Worm (Caenorhabditis elegans) whole organism, young adult: ENCODE data around the gene C18G1.6.

ENCODE experiments used
- B0261.1 ChIP-seq: sonication (generic microtip); optimal IDR thresholded peaks from 2 replicates; lab custom pipeline; 2016; ENCODE audit warnings: mild to moderate bottlenecking, missing genetic modification characterization, moderate library complexity, missing compliant biosample characterization
- B0336.3 ChIP-seq: fragments of 200-800 bp; sonication (Bioruptor generic); IDR thresholded peaks from 2 replicates; pipeline ENCODE4 v1.3.6; 2022; ENCODE audit warnings: missing genetic modification characterization, missing compliant biosample characterization
- C06A6.2 ChIP-seq: fragments of 200-800 bp; sonication (Bioruptor generic); conservative IDR thresholded peaks from 2 replicates; pipeline ENCODE4 v1.3.6; 2022; ENCODE audit warnings: missing genetic modification characterization, missing compliant biosample characterization
- D2030.7 ChIP-seq: fragments of 200-800 bp; sonication (Bioruptor generic); IDR thresholded peaks from 2 replicates; pipeline ENCODE4 v1.3.6; 2022; ENCODE audit warnings: missing genetic modification reagents, missing genetic modification characterization, missing compliant biosample characterization
- F39B2.1 ChIP-seq: fragments of 200-800 bp; sonication (Bioruptor generic); IDR thresholded peaks from 2 replicates; pipeline ENCODE4 v1.3.6; 2022; ENCODE audit warnings: missing genetic modification reagents, missing genetic modification characterization, missing compliant biosample characterization
- F49E8.2 ChIP-seq: sonication (generic microtip); optimal IDR thresholded peaks from 3 replicates; lab custom pipeline; 2017; ENCODE audit warnings: missing genetic modification characterization, mild to moderate bottlenecking, missing compliant biosample characterization, antibody characterized with exemption, moderate library complexity; ENCODE audit not compliant: insufficient read depth
- F55B11.4 ChIP-seq: sonication (generic microtip); optimal IDR thresholded peaks from 2 replicates; lab custom pipeline; 2016; ENCODE audit warnings: missing compliant biosample characterization, missing genetic modification characterization, borderline replicate concordance; ENCODE audit not compliant: insufficient read depth
- F57A8.1 ChIP-seq: fragments of 200-800 bp; sonication (Bioruptor generic); optimal IDR thresholded peaks from 2 replicates; lab custom pipeline; 2018; ENCODE audit warnings: mild to moderate bottlenecking, missing genetic modification characterization, moderate library complexity, missing compliant biosample characterization
- T26A5.8 ChIP-seq: sonication (generic microtip); optimal IDR thresholded peaks from 2 replicates; lab custom pipeline; 2016; ENCODE audit warnings: missing genetic modification characterization, missing compliant biosample characterization
- Y53F4B.3 ChIP-seq: fragments of 200-800 bp; sonication (Bioruptor generic); IDR thresholded peaks from 2 replicates; pipeline ENCODE4 v1.3.6; 2022; ENCODE audit warnings: missing genetic modification reagents, missing genetic modification characterization, missing compliant biosample characterization
- Y67H2A.10 ChIP-seq: fragments of 200-800 bp; sonication (Bioruptor generic); conservative IDR thresholded peaks from 2 replicates; pipeline ENCODE4 v1.3.6; 2022; ENCODE audit warnings: missing genetic modification reagents, missing genetic modification characterization, missing compliant biosample characterization
- Y95B8A.8 ChIP-seq: fragments of 200-800 bp; sonication (Bioruptor generic); IDR thresholded peaks from 2 replicates; pipeline ENCODE4 v1.3.6; 2022; ENCODE audit warnings: missing genetic modification reagents, missing genetic modification characterization, missing compliant biosample characterization
- ZK185.1 ChIP-seq: sonication (generic microtip); optimal IDR thresholded peaks from 2 replicates; lab custom pipeline; 2016; ENCODE audit warnings: mild to moderate bottlenecking, missing genetic modification characterization, missing compliant biosample characterization; ENCODE audit not compliant: poor library complexity, severe bottlenecking
- akir-1 ChIP-seq: fragments of 200-800 bp; sonication (Bioruptor generic); optimal IDR thresholded peaks from 2 replicates; lab custom pipeline; 2018; ENCODE audit warnings: mild to moderate bottlenecking, missing genetic modification characterization, moderate library complexity, missing compliant biosample characterization
- ama-1 ChIP-seq, 3 experiments: fragments of 150-350 bp in 1 of 3; sonication (generic microtip) in 2 of 3; optimal IDR thresholded peaks; 2 replicates each; lab custom pipeline; 2014 to 2018; ENCODE audit warnings: missing biosample characterization in 2 of 3, missing genetic modification characterization in 2 of 3, missing genetic modification reagents in 2 of 3
- attf-5 ChIP-seq: fragments of 200-800 bp; sonication (Bioruptor generic); optimal IDR thresholded peaks from 2 replicates; lab custom pipeline; 2018; ENCODE audit warnings: mild to moderate bottlenecking, missing genetic modification characterization, missing compliant biosample characterization
- attf-6 ChIP-seq: fragments of 200-800 bp; sonication (Bioruptor generic); IDR thresholded peaks from 2 replicates; pipeline ENCODE4 v1.3.6; 2022; ENCODE audit warnings: missing genetic modification reagents, missing genetic modification characterization, missing compliant biosample characterization
- bed-2 ChIP-seq: fragments of 200-800 bp; sonication (Bioruptor generic); IDR thresholded peaks from 2 replicates; pipeline ENCODE4 v1.3.6; 2022; ENCODE audit warnings: missing genetic modification reagents, missing genetic modification characterization, missing compliant biosample characterization
- cebp-2 ChIP-seq: fragments of 200-800 bp; sonication (Bioruptor generic); IDR thresholded peaks from 2 replicates; pipeline ENCODE4 v1.3.6; 2022; ENCODE audit warnings: missing genetic modification characterization, missing compliant biosample characterization
- ceh-27 ChIP-seq: fragments of 200-800 bp; sonication (Bioruptor generic); optimal IDR thresholded peaks from 2 replicates; lab custom pipeline; 2018; ENCODE audit warnings: mild to moderate bottlenecking, missing genetic modification characterization, moderate library complexity, missing compliant biosample characterization
- ceh-91 ChIP-seq: fragments of 200-800 bp; sonication (Bioruptor generic); IDR thresholded peaks from 2 replicates; pipeline ENCODE4 v1.3.6; 2022; ENCODE audit warnings: missing genetic modification reagents, missing genetic modification characterization, missing compliant biosample characterization
- chd-7 ChIP-seq: sonication (generic microtip); optimal IDR thresholded peaks from 2 replicates; lab custom pipeline; 2016; ENCODE audit warnings: mild to moderate bottlenecking, missing genetic modification characterization, moderate library complexity, missing compliant biosample characterization
- dpl-1 ChIP-seq: fragments of 150-350 bp; optimal IDR thresholded peaks from 2 replicates; lab custom pipeline; 2014; ENCODE audit warnings: missing biosample characterization, missing genetic modification reagents, missing genetic modification characterization
- egrh-3 ChIP-seq: fragments of 200-800 bp; sonication (Bioruptor generic); IDR thresholded peaks from 2 replicates; pipeline ENCODE4 v1.3.6; 2022; ENCODE audit warnings: missing genetic modification reagents, missing genetic modification characterization, missing compliant biosample characterization
- ets-4 ChIP-seq: fragments of 200-800 bp; sonication (Bioruptor generic); optimal IDR thresholded peaks from 2 replicates; lab custom pipeline; 2018; ENCODE audit warnings: mild to moderate bottlenecking, missing genetic modification characterization, missing compliant biosample characterization
- hlh-26 ChIP-seq: fragments of 200-800 bp; sonication (Bioruptor generic); conservative IDR thresholded peaks from 2 replicates; pipeline ENCODE4 v1.3.6; 2022; ENCODE audit warnings: missing genetic modification reagents, missing genetic modification characterization, missing compliant biosample characterization
- hmg-20 ChIP-seq: fragments of 200-800 bp; sonication (Bioruptor generic); IDR thresholded peaks from 2 replicates; pipeline ENCODE4 v1.3.6; 2022; ENCODE audit warnings: missing genetic modification reagents, missing genetic modification characterization, missing compliant biosample characterization
- hrde-1 ChIP-seq: sonication (generic microtip); optimal IDR thresholded peaks from 2 replicates; lab custom pipeline; 2016; ENCODE audit warnings: missing genetic modification characterization, mild to moderate bottlenecking, missing compliant biosample characterization, moderate library complexity, missing genotype, missing genetic modification reagents, borderline replicate concordance
- hsf-1 ChIP-seq: fragments of 200-800 bp; sonication (Bioruptor generic); IDR thresholded peaks from 2 replicates; pipeline ENCODE4 v1.3.6; 2022; ENCODE audit warnings: missing genetic modification reagents, missing genetic modification characterization, missing compliant biosample characterization
- lin-35 ChIP-seq, 3 experiments: fragments of 150-350 bp in 2 of 3; sonication (generic microtip) in 1 of 3; optimal IDR thresholded peaks; 2 replicates each; lab custom pipeline; 2014 to 2018; ENCODE audit warnings: missing biosample characterization in 3 of 3, missing genetic modification characterization in 3 of 3, missing genetic modification reagents in 3 of 3
- lir-1 ChIP-seq: fragments of 200-800 bp; sonication (Bioruptor generic); conservative IDR thresholded peaks from 2 replicates; pipeline ENCODE4 v1.3.6; 2022; ENCODE audit warnings: missing genetic modification reagents, missing genetic modification characterization, missing compliant biosample characterization
- lsl-1 ChIP-seq: fragments of 200-800 bp; sonication (Bioruptor generic); optimal IDR thresholded peaks from 2 replicates; lab custom pipeline; 2018; ENCODE audit warnings: mild to moderate bottlenecking, missing genetic modification characterization, moderate library complexity, missing compliant biosample characterization
- lsy-27 ChIP-seq: sonication (generic microtip); optimal IDR thresholded peaks from 2 replicates; lab custom pipeline; 2017; ENCODE audit warnings: missing genetic modification characterization, mild to moderate bottlenecking, missing compliant biosample characterization, antibody characterized with exemption, missing genotype, borderline replicate concordance; ENCODE audit not compliant: insufficient read depth
- madf-8 ChIP-seq: fragments of 200-800 bp; sonication (Bioruptor generic); conservative IDR thresholded peaks from 2 replicates; pipeline ENCODE4 v1.3.6; 2022; ENCODE audit warnings: missing genetic modification reagents, missing genetic modification characterization, missing compliant biosample characterization
- nfya-2 ChIP-seq: fragments of 200-800 bp; sonication (Bioruptor generic); IDR thresholded peaks from 2 replicates; pipeline ENCODE4 v1.3.6; 2022; ENCODE audit warnings: missing genetic modification reagents, missing genetic modification characterization, missing compliant biosample characterization
- pbrm-1 ChIP-seq: fragments of 200-800 bp; sonication (Bioruptor generic); IDR thresholded peaks from 2 replicates; pipeline ENCODE4 v1.3.6; 2022; ENCODE audit warnings: missing genetic modification reagents, missing genetic modification characterization, missing compliant biosample characterization
- pha-4 ChIP-seq: fragments of 150-350 bp; sonication (generic microtip); optimal IDR thresholded peaks from 2 replicates; lab custom pipeline; 2014; ENCODE audit warnings: missing biosample characterization, missing genetic modification reagents, missing genetic modification characterization
- rcor-1 ChIP-seq: fragments of 200-800 bp; sonication (Bioruptor generic); IDR thresholded peaks from 2 replicates; pipeline ENCODE4 v1.3.6; 2022; ENCODE audit warnings: missing genetic modification reagents, missing genetic modification characterization, missing compliant biosample characterization
- rec-8 ChIP-seq, 2 experiments: sonication (generic microtip); optimal IDR thresholded peaks; 2 replicates each; lab custom pipeline; 2016; ENCODE audit warnings: mild to moderate bottlenecking in 2 of 2, missing genetic modification characterization in 2 of 2, missing genetic modification reagents in 2 of 2, missing genotype in 2 of 2, missing biosample characterization in 1 of 2, missing compliant biosample characterization in 1 of 2, moderate library complexity in 1 of 2
- snpc-4 ChIP-seq, 5 experiments: fragments of 150-350 bp in 1 of 5; sonication (generic microtip) in 4 of 5; optimal IDR thresholded peaks; 2 replicates each; lab custom pipeline; 2014 to 2018; ENCODE audit warnings: missing genetic modification characterization in 5 of 5, missing biosample characterization in 3 of 5, antibody characterized with exemption in 2 of 5, mild to moderate bottlenecking in 2 of 5, missing compliant biosample characterization in 2 of 5, missing genotype in 2 of 5, moderate library complexity in 2 of 5, missing genetic modification reagents in 1 of 5
- somi-1 ChIP-seq: fragments of 200-800 bp; sonication (Bioruptor generic); optimal IDR thresholded peaks from 2 replicates; lab custom pipeline; 2018; ENCODE audit warnings: mild to moderate bottlenecking, missing genetic modification characterization, missing compliant biosample characterization
- tbp1 ChIP-seq: fragments of 200-800 bp; sonication (Bioruptor generic); optimal IDR thresholded peaks from 2 replicates; lab custom pipeline; 2018; ENCODE audit warnings: mild to moderate bottlenecking, missing genetic modification characterization, missing compliant biosample characterization
- zim-3 ChIP-seq: sonication (generic microtip); optimal IDR thresholded peaks from 2 replicates; lab custom pipeline; 2017; ENCODE audit warnings: mild to moderate bottlenecking, missing genetic modification characterization, moderate library complexity, missing compliant biosample characterization
- ztf-22 ChIP-seq: fragments of 200-800 bp; sonication (Bioruptor generic); optimal IDR thresholded peaks from 2 replicates; lab custom pipeline; 2018; ENCODE audit warnings: mild to moderate bottlenecking, missing genetic modification characterization, moderate library complexity, missing compliant biosample characterization
- ztf-25 ChIP-seq: fragments of 200-800 bp; sonication (Bioruptor generic); IDR thresholded peaks from 2 replicates; pipeline ENCODE4 v1.3.6; 2022; ENCODE audit warnings: missing genetic modification reagents, missing genetic modification characterization, missing compliant biosample characterization
- ztf-26 ChIP-seq: sonication (generic microtip); optimal IDR thresholded peaks from 2 replicates; lab custom pipeline; 2017; ENCODE audit warnings: missing genetic modification characterization, missing compliant biosample characterization

The C18G1.6 gene

ce11 chrV:4758540-4758939, 8.1 kb downstream of the C18G1.6 start (continued):
- TF ChIP-seq pha-4 (tag; lab: Kevin White, UChicago), result no peak
- no peak for TF ChIP-seq attf-5
- TF ChIP-seq lsy-27, result no peak
- no peak for TF ChIP-seq Y53F4B.3
- no peak for TF ChIP-seq ZK185.1 (tag; lab: Kevin White, UChicago)
- TF ChIP-seq akir-1, result no peak
- no peak for TF ChIP-seq zim-3 (tag; lab: Kevin White, UChicago)
- TF ChIP-seq hlh-26 (GFP tag; lab: Robert Waterston, UW), result no peak
- no peak for TF ChIP-seq D2030.7
- 0 out of 2 replicates have a peak, but pooled peaks have one; percentile 39 for TF ChIP-seq Y95B8A.8 (GFP tag; lab: Robert Waterston, UW)
- no peak for TF ChIP-seq somi-1
- no peak for TF ChIP-seq ceh-91 (GFP tag; lab: Robert Waterston, UW)
- peak; percentile 15 for TF ChIP-seq F49E8.2 (tag; lab: Kevin White, UChicago)
- TF ChIP-seq F39B2.1 (GFP tag; lab: Robert Waterston, UW), result peak; percentile 76; the same call in 1 of the 2 replicates
- no peak for TF ChIP-seq tbp1 (GFP tag; lab: Kevin White, UChicago)
- TF ChIP-seq attf-6 (GFP tag; lab: Robert Waterston, UW), result peak; percentile 47; the same call in 1 of the 2 replicates
- TF ChIP-seq lsl-1, result no peak
- peak; percentile 2 for TF ChIP-seq T26A5.8 (tag; lab: Kevin White, UChicago)
- no peak for TF ChIP-seq egrh-3 (GFP tag; lab: Robert Waterston, UW)
- TF ChIP-seq dpl-1 (GFP tag; lab: Kevin White, UChicago), result no peak
- no peak for TF ChIP-seq pbrm-1
- TF ChIP-seq nfya-2, result no peak
- TF ChIP-seq ama-1 (optimal IDR thresholded peaks at IDR 0.05; lab: Kevin White, UChicago), result no peak
- peak in 1 of 2 experiments; percentile 37 for TF ChIP-seq ama-1 (GFP tag; optimal IDR thresholded peaks at IDR 0.05; lab: Kevin White, UChicago)
- TF ChIP-seq chd-7, result no peak
- 0 out of 2 replicates have a peak, but pooled peaks have one; percentile 3 for TF ChIP-seq hmg-20
- no peak for TF ChIP-seq cebp-2
- no peak for TF ChIP-seq rec-8 (tag; optimal IDR thresholded peaks at IDR 0.05; lab: Kevin White, UChicago)
- TF ChIP-seq madf-8 (GFP tag; lab: Robert Waterston, UW), result no peak
- no peak; the same call in 1 of the 2 replicates for TF ChIP-seq B0336.3
- no peak for TF ChIP-seq lir-1
- TF ChIP-seq ets-4 (GFP tag; lab: Kevin White, UChicago), result no peak
- TF ChIP-seq C06A6.2 (GFP tag; lab: Robert Waterston, UW), result no peak
- no peak for TF ChIP-seq F55B11.4 (tag; lab: Kevin White, UChicago)
- no peak for TF ChIP-seq B0261.1 (tag; lab: Kevin White, UChicago)
- TF ChIP-seq ceh-27 (GFP tag; lab: Kevin White, UChicago), result no peak
- TF ChIP-seq rcor-1, result peak; percentile 46; the same call in 1 of the 2 replicates
- no peak for TF ChIP-seq bed-2 (GFP tag; lab: Robert Waterston, UW)
- TF ChIP-seq ztf-22, result no peak
- no peak for TF ChIP-seq ztf-25 (GFP tag; lab: Robert Waterston, UW)
- no peak for TF ChIP-seq ztf-26
- TF ChIP-seq hrde-1 (tag; lab: Kevin White, UChicago), result peak; percentile 10
- peak in 1 of 3 experiments; percentile 17 for TF ChIP-seq lin-35 (GFP tag; optimal IDR thresholded peaks at IDR 0.05; lab: Kevin White, UChicago)
- no peak for TF ChIP-seq Y67H2A.10 (GFP tag; lab: Robert Waterston, UW)
- TF ChIP-seq hsf-1 (GFP tag; lab: Robert Waterston, UW), result peak; percentile 74
- no peak for TF ChIP-seq F57A8.1
- TF ChIP-seq snpc-4 (GFP tag; optimal IDR thresholded peaks at IDR 0.05; lab: Kevin White, UChicago), result no peak
- TF ChIP-seq snpc-4 (tag; optimal IDR thresholded peaks at IDR 0.05; lab: Kevin White, UChicago), result no peak
